Worm (Caenorhabditis elegans) whole organism, early embryonic: Measurements from ENCODE around the gene Y69E1A.4.

Experiments used
- B0310.2 ChIP-seq: sonication (generic microtip); optimal IDR thresholded peaks from 2 replicates; lab custom pipeline; 2016; ENCODE audit warnings: mild to moderate bottlenecking, missing genetic modification characterization, missing compliant biosample characterization
- F13C5.2 ChIP-seq: sonication (generic microtip); optimal IDR thresholded peaks from 2 replicates; lab custom pipeline; 2017; ENCODE audit warnings: mild to moderate bottlenecking, missing genetic modification characterization, inconsistent platforms, missing compliant biosample characterization
- aly-1 ChIP-seq: sonication (generic microtip); optimal IDR thresholded peaks from 2 replicates; lab custom pipeline; 2016; ENCODE audit warnings: missing genetic modification characterization, missing compliant biosample characterization
- ama-1 ChIP-seq: fragments of 150-350 bp; optimal IDR thresholded peaks from 2 replicates; lab custom pipeline; 2014
- ceh-13 ChIP-seq: fragments of 200-800 bp; sonication (Bioruptor generic); optimal IDR thresholded peaks from 2 replicates; lab custom pipeline; 2018; ENCODE audit warnings: mild to moderate bottlenecking, missing genetic modification characterization, missing compliant biosample characterization
- ceh-36 ChIP-seq: sonication (generic microtip); optimal IDR thresholded peaks from 2 replicates; lab custom pipeline; 2016; ENCODE audit warnings: missing genetic modification characterization, inconsistent platforms, missing compliant biosample characterization
- ets-7 ChIP-seq: sonication (generic microtip); optimal IDR thresholded peaks from 2 replicates; lab custom pipeline; 2016; ENCODE audit warnings: missing genotype, missing genetic modification characterization, missing compliant biosample characterization
- flt-1 ChIP-seq: fragments of 200-800 bp; sonication (Bioruptor generic); IDR thresholded peaks from 2 replicates; pipeline ENCODE4 v1.3.6; 2022; ENCODE audit warnings: missing genetic modification characterization, missing compliant biosample characterization
- hmbx-1 ChIP-seq: sonication (generic microtip); optimal IDR thresholded peaks from 2 replicates; lab custom pipeline; 2016; ENCODE audit warnings: mild to moderate bottlenecking, missing genetic modification characterization, missing compliant biosample characterization
- hmg-4 ChIP-seq: fragments of 200-800 bp; sonication (Bioruptor generic); optimal IDR thresholded peaks from 2 replicates; lab custom pipeline; 2018; ENCODE audit warnings: mild to moderate bottlenecking, missing genetic modification characterization, missing compliant biosample characterization
- hnd-1 ChIP-seq: sonication (generic microtip); optimal IDR thresholded peaks from 2 replicates; lab custom pipeline; 2016; ENCODE audit warnings: missing genetic modification characterization, missing compliant biosample characterization
- pes-1 ChIP-seq: fragments of 200-800 bp; sonication (Bioruptor generic); IDR thresholded peaks from 2 replicates; pipeline ENCODE4 v1.3.6; 2022; ENCODE audit warnings: missing genetic modification reagents, missing genetic modification characterization, missing compliant biosample characterization
- scrt-1 ChIP-seq: fragments of 200-800 bp; sonication (Bioruptor generic); IDR thresholded peaks from 2 replicates; pipeline ENCODE4 v1.3.6; 2022; ENCODE audit warnings: missing genetic modification characterization, missing compliant biosample characterization
- sea-1 ChIP-seq: fragments of 200-800 bp; sonication (Bioruptor generic); conservative IDR thresholded peaks from 2 replicates; pipeline ENCODE4 v1.3.6; 2022; ENCODE audit warnings: missing genetic modification characterization, missing compliant biosample characterization
- tbx-11 ChIP-seq: fragments of 200-800 bp; sonication (Bioruptor generic); IDR thresholded peaks from 2 replicates; pipeline ENCODE4 v1.3.6; 2022; ENCODE audit warnings: missing genetic modification characterization, missing compliant biosample characterization
- tbx-37 ChIP-seq: fragments of 200-800 bp; sonication (Bioruptor generic); conservative IDR thresholded peaks from 2 replicates; pipeline ENCODE4 v1.3.6; 2022; ENCODE audit warnings: missing genetic modification reagents, missing genetic modification characterization, missing compliant biosample characterization
- tra-4 ChIP-seq: sonication (generic microtip); optimal IDR thresholded peaks from 2 replicates; lab custom pipeline; 2017; ENCODE audit warnings: missing genetic modification characterization, missing compliant biosample characterization

Y69E1A.4 gene

DNA sequence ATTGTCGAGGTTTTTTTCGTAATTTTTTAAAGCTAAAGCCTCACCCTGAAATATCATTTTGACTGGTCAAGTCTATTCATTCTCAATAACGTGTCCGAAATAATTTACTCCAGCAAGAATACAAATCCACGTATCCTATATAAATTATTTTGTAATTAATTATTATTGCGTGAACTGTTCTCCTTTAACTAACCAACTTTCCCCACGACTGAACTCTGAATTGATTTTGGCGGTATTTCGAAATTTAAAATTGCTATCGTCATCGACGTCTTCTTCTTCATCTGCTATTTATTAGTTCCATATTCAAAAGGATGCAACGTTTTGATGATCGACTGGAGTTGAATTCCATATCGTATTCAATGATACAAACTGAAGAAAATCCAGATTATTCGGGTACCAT is 11.3 kb downstream of the Y69E1A.4 start, which contains the start of the genes aqp-3 and Y69E1A.8:
aqp-3 (minus strand) TSS at position 101 of the 400 bp plus-strand sequence.
Y69E1A.8 (plus strand) TSS at position 246 of the 400 bp plus-strand sequence.
- TF ChIP-seq hmg-4 (GFP tag; lab: Kevin White, UChicago) (no peak), hnd-1 (tag; lab: Kevin White, UChicago) (no peak), tra-4 (tag; lab: Kevin White, UChicago) (no peak), ceh-36 (tag; lab: Kevin White, UChicago) (no peak), tbx-37 (GFP tag; lab: Robert Waterston, UW) (no peak), ama-1 (no peak), F13C5.2 (no peak), aly-1 (tag; lab: Kevin White, UChicago) (no peak), tbx-11 (GFP tag; lab: Robert Waterston, UW) (no peak)

DNA sequence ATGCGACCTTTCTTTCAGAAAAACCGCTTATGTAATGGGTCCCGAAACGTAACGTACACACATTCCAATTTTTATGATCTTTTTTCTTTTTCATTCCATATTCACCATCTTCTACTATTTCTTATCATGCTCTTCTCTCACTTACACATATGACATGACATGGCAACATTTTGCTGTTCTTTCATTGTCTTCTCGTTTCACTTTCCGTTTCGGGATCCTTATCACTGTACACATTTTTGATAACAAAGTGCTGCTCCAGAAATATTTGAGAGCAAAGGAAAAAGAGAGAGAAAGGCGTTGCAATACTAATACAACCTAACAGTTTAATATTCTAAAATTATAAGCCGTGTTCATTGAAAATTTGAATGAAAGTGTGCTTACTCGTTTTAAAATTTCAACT is 15.3 kb downstream of the Y69E1A.4 start:
- TF ChIP-seq B0310.2 (tag; lab: Kevin White, UChicago) (no peak), tbx-11 (GFP tag; lab: Robert Waterston, UW) (no peak), tbx-37 (GFP tag; lab: Robert Waterston, UW) (no peak), ceh-36 (tag; lab: Kevin White, UChicago) (no peak), scrt-1 (GFP tag; lab: Robert Waterston, UW) (no peak), hnd-1 (tag; lab: Kevin White, UChicago) (no peak), flt-1 (no peak), tra-4 (tag; lab: Kevin White, UChicago) (no peak), hmg-4 (GFP tag; lab: Kevin White, UChicago) (no peak), sea-1 (GFP tag; lab: Robert Waterston, UW) (no peak), ets-7 (tag; lab: Kevin White, UChicago) (no peak), aly-1 (tag; lab: Kevin White, UChicago) (no peak), hmbx-1 (no peak), ama-1 (no peak), F13C5.2 (no peak), pes-1 (GFP tag; lab: Robert Waterston, UW) (no peak)

DNA sequence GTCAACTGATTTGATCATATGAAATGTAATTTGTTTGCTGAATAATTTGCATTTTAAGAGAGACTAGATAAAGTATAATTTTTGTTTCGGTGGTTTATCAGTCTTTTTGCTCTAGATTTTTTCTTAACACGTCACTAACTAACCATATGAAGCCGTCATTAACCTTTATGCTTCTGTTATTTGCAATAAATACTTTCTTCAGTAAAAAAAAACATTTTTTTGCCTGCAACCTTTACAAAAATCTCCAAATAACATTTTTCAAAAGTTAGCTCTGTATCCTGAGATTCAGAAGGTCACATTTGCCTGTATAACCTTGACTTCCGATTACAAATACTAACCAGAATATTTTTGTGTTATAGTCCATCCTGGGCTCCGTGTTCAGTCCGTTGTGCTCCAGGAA is 15.7 kb downstream of the Y69E1A.4 start:
- TF ChIP-seq ets-7 (tag; lab: Kevin White, UChicago) (no peak), tbx-37 (GFP tag; lab: Robert Waterston, UW) (no peak), F13C5.2 (no peak), hmbx-1 (no peak), scrt-1 (GFP tag; lab: Robert Waterston, UW) (no peak), ceh-13 (GFP tag; lab: Kevin White, UChicago) (no peak), hnd-1 (tag; lab: Kevin White, UChicago) (no peak), ceh-36 (tag; lab: Kevin White, UChicago) (no peak), flt-1 (no peak), tbx-11 (GFP tag; lab: Robert Waterston, UW) (no peak)

ce11 chrIV:10971636-10972199 is 16.7 kb downstream of the Y69E1A.4 start:
- TF ChIP-seq ets-7 (tag; lab: Kevin White, UChicago) (no peak), tbx-37 (GFP tag; lab: Robert Waterston, UW) (no peak), hmg-4 (GFP tag; lab: Kevin White, UChicago) (no peak), flt-1 (no peak), hnd-1 (tag; lab: Kevin White, UChicago) (no peak), scrt-1 (GFP tag; lab: Robert Waterston, UW) (no peak), ama-1 (no peak), hmbx-1 (no peak), sea-1 (GFP tag; lab: Robert Waterston, UW) (no peak), tbx-11 (GFP tag; lab: Robert Waterston, UW) (no peak), tra-4 (tag; lab: Kevin White, UChicago) (no peak)

DNA sequence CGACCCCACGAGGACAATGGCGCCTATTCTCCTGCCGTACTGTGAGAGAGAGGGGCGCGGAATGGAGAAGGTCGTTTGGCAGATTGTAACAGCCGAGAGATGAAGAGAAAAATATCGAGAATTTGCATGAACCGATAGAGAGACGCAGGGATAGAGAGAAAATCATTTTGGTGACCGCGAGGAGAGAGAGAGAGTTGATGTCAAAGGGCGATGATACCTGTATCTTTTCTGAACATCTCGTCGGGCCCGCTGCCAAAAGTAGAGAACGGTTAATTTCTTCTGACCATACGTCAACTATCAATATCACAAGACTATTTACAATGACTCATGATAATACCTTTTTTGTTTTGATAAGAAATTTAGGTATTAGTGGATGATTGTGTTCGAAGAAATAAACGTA is 20.9 kb downstream of the Y69E1A.4 start:
- TF ChIP-seq hnd-1 (tag; lab: Kevin White, UChicago) (no peak), ama-1 (no peak), ceh-36 (tag; lab: Kevin White, UChicago) (no peak), tbx-11 (GFP tag; lab: Robert Waterston, UW) (no peak), flt-1 (no peak), F13C5.2 (no peak), ets-7 (tag; lab: Kevin White, UChicago) (no peak), aly-1 (tag; lab: Kevin White, UChicago) (no peak), pes-1 (GFP tag; lab: Robert Waterston, UW) (no peak), sea-1 (GFP tag; lab: Robert Waterston, UW) (no peak), hmg-4 (GFP tag; lab: Kevin White, UChicago) (no peak), tra-4 (tag; lab: Kevin White, UChicago) (no peak), scrt-1 (GFP tag; lab: Robert Waterston, UW) (no peak), tbx-37 (GFP tag; lab: Robert Waterston, UW) (no peak), B0310.2 (tag; lab: Kevin White, UChicago) (no peak), hmbx-1 (no peak), ceh-13 (GFP tag; lab: Kevin White, UChicago) (no peak)

DNA sequence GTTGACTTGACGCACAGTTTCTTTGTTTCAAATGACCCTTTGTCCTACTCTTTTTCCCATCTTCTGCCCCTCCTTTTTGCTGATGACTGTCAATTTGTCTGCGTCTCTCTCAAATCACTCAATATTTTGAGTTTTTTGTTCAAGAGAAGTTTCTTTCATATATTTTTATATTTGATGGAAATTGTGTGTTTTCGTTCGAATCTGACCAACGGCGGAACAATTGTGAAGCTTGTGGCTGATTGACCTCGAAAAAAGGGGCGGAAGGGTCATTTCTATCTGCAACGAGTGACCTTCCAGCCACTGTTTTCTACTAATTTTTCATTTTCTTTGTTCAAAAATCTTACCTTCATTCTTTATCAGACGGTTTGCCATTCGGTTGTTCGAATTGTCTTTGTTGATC is 23.6 kb downstream of the Y69E1A.4 start:
- TF ChIP-seq hnd-1 (tag; lab: Kevin White, UChicago): no peak
- TF ChIP-seq ets-7 (tag; lab: Kevin White, UChicago): no peak
- TF ChIP-seq sea-1 (GFP tag; lab: Robert Waterston, UW): no peak
- no peak for TF ChIP-seq pes-1 (GFP tag; lab: Robert Waterston, UW)
- TF ChIP-seq tra-4 (tag; lab: Kevin White, UChicago): no peak

DNA sequence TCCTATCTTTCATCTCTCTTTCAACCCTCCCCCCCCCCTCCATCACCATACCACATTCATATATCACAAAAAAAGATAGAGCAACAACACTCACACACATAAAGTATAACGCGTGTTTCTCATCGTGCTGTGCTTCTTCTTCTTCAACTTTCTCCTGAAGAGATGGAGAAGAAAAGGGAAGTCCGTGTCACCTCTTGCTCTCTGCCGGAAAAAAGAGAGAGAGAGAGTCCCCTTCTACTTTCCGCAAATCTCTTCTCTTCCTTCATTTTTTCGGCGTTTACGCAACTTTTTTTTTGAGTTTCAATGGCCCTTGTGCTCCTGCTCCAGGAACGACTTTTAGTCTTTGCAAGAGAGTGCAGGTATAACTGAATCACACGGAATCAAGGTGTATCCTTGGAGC is 24.6 kb downstream of the Y69E1A.4 start:
- TF ChIP-seq B0310.2 (tag; lab: Kevin White, UChicago): no peak
- no peak for TF ChIP-seq hmbx-1
- no peak for TF ChIP-seq F13C5.2
- no peak for TF ChIP-seq tbx-37 (GFP tag; lab: Robert Waterston, UW)
- TF ChIP-seq ceh-13 (GFP tag; lab: Kevin White, UChicago): no peak
- no peak for TF ChIP-seq tra-4 (tag; lab: Kevin White, UChicago)
- no peak for TF ChIP-seq hmg-4 (GFP tag; lab: Kevin White, UChicago)
- no peak for TF ChIP-seq aly-1 (tag; lab: Kevin White, UChicago)
- no peak for TF ChIP-seq pes-1 (GFP tag; lab: Robert Waterston, UW)
- no peak for TF ChIP-seq ama-1
- no peak for TF ChIP-seq tbx-11 (GFP tag; lab: Robert Waterston, UW)
- TF ChIP-seq ceh-36 (tag; lab: Kevin White, UChicago): no peak
